Fruit fly (Drosophila melanogaster): ENCODE measurements around the gene CG32563.

DNA sequence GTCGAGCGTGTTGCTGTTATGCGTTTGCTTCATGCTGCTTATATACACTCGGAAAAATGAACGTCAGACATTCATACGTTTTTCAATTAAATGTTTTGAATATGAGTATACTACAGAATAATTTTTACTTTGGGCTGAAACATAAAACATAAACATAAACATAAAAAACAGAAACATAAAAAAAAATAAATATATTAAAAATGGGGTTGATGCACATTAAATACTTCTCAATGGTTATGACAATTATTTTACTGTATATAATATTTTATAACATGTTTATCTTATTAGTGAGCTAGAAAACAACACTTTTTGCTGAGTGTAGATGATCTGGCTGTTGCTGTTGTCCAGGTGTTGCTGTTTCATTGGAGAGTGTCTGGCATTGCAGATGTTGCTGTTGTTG, 29.2 kb downstream of the CG32563 start:
- no peak for TF ChIP-seq psq (optimal IDR thresholded peaks at IDR 0.05)
- TF ChIP-seq ttk (optimal IDR thresholded peaks at IDR 0.05): no peak
- TF ChIP-seq h (optimal IDR thresholded peaks at IDR 0.05): no peak
- no peak for TF ChIP-seq Sin3A (optimal IDR thresholded peaks at IDR 0.05)
- no peak for TF ChIP-seq insv (optimal IDR thresholded peaks at IDR 0.05)

All from Kc167 (cell line).